Worm (Caenorhabditis elegans): ENCODE measurements around the gene csc-1.

DNA sequence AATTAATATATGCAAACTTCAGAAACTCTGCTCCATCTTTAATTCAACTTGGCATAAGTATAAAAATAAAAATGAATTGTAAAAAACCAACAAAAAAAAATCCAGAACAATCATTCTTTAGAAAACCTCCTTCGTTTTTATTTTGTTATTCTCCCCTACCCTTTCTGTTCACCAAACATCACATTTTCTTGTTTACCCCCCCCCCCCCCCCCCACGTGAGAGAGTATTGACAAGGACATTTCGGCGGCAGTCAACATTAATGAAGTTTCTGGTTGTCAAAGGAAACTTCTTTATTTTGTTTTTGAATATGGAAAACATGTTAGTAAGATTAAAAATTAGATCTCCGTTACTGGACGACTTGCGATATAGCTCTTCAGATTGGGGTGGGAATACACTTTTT lies 17.8 kb downstream of the csc-1 start:
- no peak for TF ChIP-seq tra-1 (GFP tag; IDR thresholded peaks at IDR 0.05)
- no peak for TF ChIP-seq skn-1 (tag; optimal IDR thresholded peaks at IDR 0.05)
- no peak for TF ChIP-seq Y48G9A.11 (GFP tag; IDR thresholded peaks at IDR 0.05)
- no peak for TF ChIP-seq nhr-76 (tag; optimal IDR thresholded peaks at IDR 0.05)
- TF ChIP-seq dpl-1 (GFP tag; optimal IDR thresholded peaks at IDR 0.05), result no peak
